Worm (Caenorhabditis elegans) whole organism, early embryonic: Measurements from ENCODE around the gene ceh-88.

ENCODE experiments used
- ama-1 ChIP-seq: fragments of 150-350 bp; optimal IDR thresholded peaks from 2 replicates; lab custom pipeline; 2014
- ceh-36 ChIP-seq: sonication (generic microtip); optimal IDR thresholded peaks from 2 replicates; lab custom pipeline; 2016; ENCODE audit warnings: missing genetic modification characterization, inconsistent platforms, missing compliant biosample characterization
- hnd-1 ChIP-seq: sonication (generic microtip); optimal IDR thresholded peaks from 2 replicates; lab custom pipeline; 2016; ENCODE audit warnings: missing genetic modification characterization, missing compliant biosample characterization
- tbx-37 ChIP-seq: fragments of 200-800 bp; sonication (Bioruptor generic); conservative IDR thresholded peaks from 2 replicates; pipeline ENCODE4 v1.3.6; 2022; ENCODE audit warnings: missing genetic modification reagents, missing genetic modification characterization, missing compliant biosample characterization

DNA sequence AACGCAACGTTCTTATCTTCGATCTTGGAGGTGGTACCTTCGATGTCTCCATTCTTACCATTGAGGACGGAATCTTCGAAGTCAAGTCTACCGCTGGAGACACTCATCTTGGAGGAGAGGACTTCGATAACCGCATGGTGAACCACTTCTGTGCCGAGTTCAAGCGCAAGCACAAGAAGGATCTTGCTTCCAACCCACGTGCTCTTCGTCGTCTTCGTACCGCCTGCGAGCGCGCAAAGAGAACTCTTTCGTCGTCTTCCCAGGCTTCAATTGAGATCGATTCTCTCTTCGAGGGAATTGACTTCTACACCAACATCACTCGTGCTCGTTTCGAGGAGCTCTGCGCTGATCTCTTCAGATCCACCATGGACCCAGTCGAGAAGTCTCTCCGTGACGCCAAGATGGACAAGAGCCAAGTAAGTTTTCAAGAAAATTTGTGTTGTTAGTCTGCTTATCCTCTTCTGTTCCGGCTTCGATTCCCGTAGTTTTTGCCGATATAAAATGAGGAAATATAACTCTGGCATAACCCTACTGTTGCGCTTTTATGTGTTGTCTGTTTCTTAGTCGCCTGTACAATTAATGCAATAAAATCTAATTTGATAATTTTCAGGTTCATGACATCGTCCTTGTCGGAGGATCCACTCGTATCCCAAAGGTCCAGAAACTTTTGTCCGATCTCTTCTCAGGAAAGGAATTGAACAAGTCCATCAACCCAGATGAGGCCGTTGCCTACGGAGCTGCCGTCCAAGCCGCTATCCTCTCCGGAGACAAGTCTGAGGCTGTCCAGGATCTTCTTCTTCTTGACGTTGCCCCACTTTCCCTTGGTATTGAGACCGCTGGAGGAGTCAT lies 49.2 kb upstream of the ceh-88 start:
- TF ChIP-seq ama-1 (lab: Kevin White, UChicago) = no peak
- TF ChIP-seq hnd-1 (tag; lab: Kevin White, UChicago) = no peak
- TF ChIP-seq tbx-37 = no peak
- TF ChIP-seq ceh-36 (tag; lab: Kevin White, UChicago) = no peak
